Fruit fly (Drosophila melanogaster): ENCODE data around the gene Ada2b.

dm6 chr3R:8272573-8273165 is 32.4 kb upstream of the Ada2b start:
- no peak for TF ChIP-seq psq (optimal IDR thresholded peaks at IDR 0.05)
- TF ChIP-seq h (optimal IDR thresholded peaks at IDR 0.05): no peak
